Worm (Caenorhabditis elegans): ENCODE measurements around the gene F32D1.11.

DNA sequence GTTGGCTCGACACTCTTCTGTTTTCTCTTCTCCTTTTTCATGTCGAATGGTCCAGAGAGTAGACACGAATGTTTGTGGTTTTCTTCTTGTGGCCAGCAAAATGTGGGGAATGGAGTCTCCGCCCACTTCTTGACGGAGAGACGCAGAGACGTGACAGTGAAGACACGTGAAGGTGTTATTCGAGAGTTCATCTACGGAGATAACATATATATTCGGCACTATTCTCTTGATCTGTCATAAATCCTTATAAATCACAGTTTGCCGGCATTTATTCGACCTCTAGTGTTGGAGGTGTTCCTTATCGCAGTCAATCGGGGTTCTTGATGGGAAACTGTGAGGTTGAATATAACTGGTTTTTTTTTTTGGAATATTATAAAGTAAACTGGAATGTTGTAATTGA is 4.8 kb downstream of the F32D1.11 start, which contains the start of gene F32D1.3:
- TF ChIP-seq pha-4 (tag; optimal IDR thresholded peaks at IDR 0.05) (no peak), unc-62 (GFP tag; optimal IDR thresholded peaks at IDR 0.05) (no peak)
